Worm (Caenorhabditis elegans): ENCODE results near the gene Y46C8AM.1.
A peak's percentile ranks its signal among the peaks of the same experiment; 100 is the strongest.

The Y46C8AM.1 gene

ce11 chrIV:4005166-4005565, 42.5 kb downstream of the Y46C8AM.1 start:
- no peak for TF ChIP-seq nhr-43 (tag; optimal IDR thresholded peaks at IDR 0.05; ENCODE audit: poor library complexity, severe bottlenecking)
- peak; percentile 61 for TF ChIP-seq fkh-10 (GFP tag; optimal IDR thresholded peaks at IDR 0.05)
- no peak for TF ChIP-seq nhr-76 (tag; optimal IDR thresholded peaks at IDR 0.05)

ce11 chrIV:4007697-4008096, 45.0 kb downstream of the Y46C8AM.1 start, which contains the start of gene W02C12.2:
Gene W02C12.2, minus strand, starts transcription at chrIV:4007973.
- no peak for TF ChIP-seq fos-1 (tag; optimal IDR thresholded peaks at IDR 0.05)
- TF ChIP-seq R02D3.7 (tag; optimal IDR thresholded peaks at IDR 0.05) = no peak
- no peak for TF ChIP-seq fkh-2 (tag; optimal IDR thresholded peaks at IDR 0.05)
- TF ChIP-seq mml-1 (tag; optimal IDR thresholded peaks at IDR 0.05) = no peak
- no peak for TF ChIP-seq ZK546.5 (tag; optimal IDR thresholded peaks at IDR 0.05)
- no peak for TF ChIP-seq nhr-67 (tag; optimal IDR thresholded peaks at IDR 0.05)
- TF ChIP-seq nhr-77 (tag; optimal IDR thresholded peaks at IDR 0.05) = no peak
- no peak for TF ChIP-seq nhr-25 (tag; optimal IDR thresholded peaks at IDR 0.05)
- no peak for TF ChIP-seq snpc-4 (tag; optimal IDR thresholded peaks at IDR 0.05)
- no peak for TF ChIP-seq mdl-1 (tag; optimal IDR thresholded peaks at IDR 0.05)
- no peak for TF ChIP-seq egl-27 (tag; optimal IDR thresholded peaks at IDR 0.05)
- no peak for TF ChIP-seq nhr-76 (tag; optimal IDR thresholded peaks at IDR 0.05)
- TF ChIP-seq elt-1 (tag; optimal IDR thresholded peaks at IDR 0.05) = no peak
- TF ChIP-seq jun-1 (tag; optimal IDR thresholded peaks at IDR 0.05) = no peak
- TF ChIP-seq zag-1 (tag; optimal IDR thresholded peaks at IDR 0.05) = no peak

ce11 chrIV:4008440-4008839, 45.8 kb downstream of the Y46C8AM.1 start:
- TF ChIP-seq skn-1 (tag; optimal IDR thresholded peaks at IDR 0.05) (no peak), nhr-67 (tag; optimal IDR thresholded peaks at IDR 0.05) (no peak), lsy-12 (tag; optimal IDR thresholded peaks at IDR 0.05) (no peak), mml-1 (tag; optimal IDR thresholded peaks at IDR 0.05) (no peak), egl-5 (tag; optimal IDR thresholded peaks at IDR 0.05) (no peak), elt-3 (tag; optimal IDR thresholded peaks at IDR 0.05) (no peak)

ce11 chrIV:4009923-4010322, 47.2 kb downstream of the Y46C8AM.1 start:
- TF ChIP-seq fkh-2 (tag; optimal IDR thresholded peaks at IDR 0.05) (no peak), elt-3 (tag; optimal IDR thresholded peaks at IDR 0.05) (no peak), fos-1 (tag; optimal IDR thresholded peaks at IDR 0.05) (no peak), ceh-9 (tag; optimal IDR thresholded peaks at IDR 0.05) (no peak), ceh-16 (tag; optimal IDR thresholded peaks at IDR 0.05) (no peak), mdl-1 (tag; optimal IDR thresholded peaks at IDR 0.05) (no peak), zag-1 (tag; optimal IDR thresholded peaks at IDR 0.05) (no peak), nhr-25 (tag; optimal IDR thresholded peaks at IDR 0.05) (no peak), ceh-28 (tag; optimal IDR thresholded peaks at IDR 0.05) (no peak), R02D3.7 (tag; optimal IDR thresholded peaks at IDR 0.05) (no peak), ztf-11 (tag; optimal IDR thresholded peaks at IDR 0.05) (no peak), nhr-12 (tag; optimal IDR thresholded peaks at IDR 0.05) (no peak), nhr-77 (tag; optimal IDR thresholded peaks at IDR 0.05) (no peak), ceh-82 (tag; optimal IDR thresholded peaks at IDR 0.05) (no peak), nhr-23 (tag; optimal IDR thresholded peaks at IDR 0.05) (no peak), nhr-28 (tag; optimal IDR thresholded peaks at IDR 0.05) (no peak), unc-39 (tag; optimal IDR thresholded peaks at IDR 0.05) (no peak), elt-1 (tag; optimal IDR thresholded peaks at IDR 0.05) (no peak), unc-62 (GFP tag; optimal IDR thresholded peaks at IDR 0.05) (no peak), pqm-1 (tag; optimal IDR thresholded peaks at IDR 0.05) (no peak)

- TF ChIP-seq elt-3 (tag; optimal IDR thresholded peaks at IDR 0.05) (no peak), nhr-11 (tag; optimal IDR thresholded peaks at IDR 0.05) (no peak), nfya-1 (tag; optimal IDR thresholded peaks at IDR 0.05; ENCODE audit: insufficient read depth) (no peak), fos-1 (tag; optimal IDR thresholded peaks at IDR 0.05) (no peak), ztf-4 (tag; optimal IDR thresholded peaks at IDR 0.05) (no peak), lin-15B (tag; optimal IDR thresholded peaks at IDR 0.05) (no peak), snpc-4 (tag; optimal IDR thresholded peaks at IDR 0.05) (no peak), nhr-25 (tag; optimal IDR thresholded peaks at IDR 0.05) (no peak)
Observed at ce11 chrIV:4013621-4014020, 50.9 kb downstream of the Y46C8AM.1 start.

Data from whole organism, L3 larva.